Fruit fly (Drosophila melanogaster): Measurements from ENCODE around the gene Aladin.
A peak's percentile ranks its signal among the peaks of the same experiment; 100 is the strongest.

Aladin gene

DNA sequence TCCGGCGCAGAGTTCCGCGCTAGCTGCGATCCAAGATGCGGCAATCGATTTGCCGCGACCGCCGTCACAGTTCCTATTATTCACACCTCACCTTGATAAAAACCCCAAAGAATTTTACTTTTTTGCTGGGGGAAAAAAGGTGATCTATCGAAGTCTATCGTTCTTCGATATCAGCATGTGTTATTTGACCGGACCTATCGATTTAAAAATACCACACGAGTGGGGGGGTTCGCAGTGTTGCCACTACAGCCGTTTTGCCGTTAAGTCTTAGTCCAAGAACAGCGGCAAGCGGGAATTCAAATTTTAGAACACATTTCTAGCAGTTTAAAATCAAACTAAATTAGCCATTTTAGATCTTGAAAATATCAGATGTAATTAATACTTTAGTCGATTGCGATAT lies 41.0 kb upstream of the Aladin start, which contains the start of gene CG12121 (continued):
- TF ChIP-seq CG6689 (GFP tag; IDR thresholded peaks at IDR 0.05) (no peak), ash1 (GFP tag; optimal IDR thresholded peaks at IDR 0.05) (no peak), exex (tag; optimal IDR thresholded peaks at IDR 0.05) (no peak), CoRest (tag; optimal IDR thresholded peaks at IDR 0.05) (no peak), CG15514 (GFP tag; optimal IDR thresholded peaks at IDR 0.05) (peak; percentile 71), mam (GFP tag; optimal IDR thresholded peaks at IDR 0.05) (no peak), mirr (GFP tag; optimal IDR thresholded peaks at IDR 0.05) (no peak), scrt (GFP tag; optimal IDR thresholded peaks at IDR 0.05) (no peak), Sry-β (GFP tag; optimal IDR thresholded peaks at IDR 0.05) (peak; percentile 52), vvl (GFP tag; IDR thresholded peaks at IDR 0.05) (no peak), MTF-1 (GFP tag; optimal IDR thresholded peaks at IDR 0.05; ENCODE audit: borderline replicate concordance) (no peak), ttk (GFP tag; IDR thresholded peaks at IDR 0.05) (no peak), Hr78 (GFP tag; optimal IDR thresholded peaks at IDR 0.05) (no peak), row (GFP tag; IDR thresholded peaks at IDR 0.05) (0 out of 3 replicates have a peak, but pooled peaks have one; percentile 21), Xbp1 (GFP tag; optimal IDR thresholded peaks at IDR 0.05) (no peak), Max (GFP tag; optimal IDR thresholded peaks at IDR 0.05) (no peak), aop (GFP tag; IDR thresholded peaks at IDR 0.05) (no peak), knrl (GFP tag; IDR thresholded peaks at IDR 0.05; ENCODE audit: partially characterized antibody) (peak; percentile 52; the same call in 2 of the 3 replicates), Hr51 (GFP tag; optimal IDR thresholded peaks at IDR 0.05) (no peak), CG42726 (GFP tag; IDR thresholded peaks at IDR 0.05; ENCODE audit: partially characterized antibody) (0 out of 2 replicates have a peak, but pooled peaks have one; percentile 8), Nf-YB (GFP tag; optimal IDR thresholded peaks at IDR 0.05) (no peak), grn (GFP tag; optimal IDR thresholded peaks at IDR 0.05) (no peak), psq (GFP tag; optimal IDR thresholded peaks at IDR 0.05) (no peak), CG13296 (GFP tag; optimal IDR thresholded peaks at IDR 0.05) (no peak), Stat92E (GFP tag; optimal IDR thresholded peaks at IDR 0.05) (no peak), insv (GFP tag; optimal IDR thresholded peaks at IDR 0.05) (no peak), dm (GFP tag; optimal IDR thresholded peaks at IDR 0.05) (peak; percentile 11), nau (GFP tag; optimal IDR thresholded peaks at IDR 0.05) (no peak), z (GFP tag; IDR thresholded peaks at IDR 0.05) (no peak), gfzf (GFP tag; optimal IDR thresholded peaks at IDR 0.05) (peak; percentile 57), CG4820 (GFP tag; optimal IDR thresholded peaks at IDR 0.05) (no peak), CG34376 (GFP tag; optimal IDR thresholded peaks at IDR 0.05) (no peak), CG14667 (GFP tag; IDR thresholded peaks at IDR 0.05) (no peak), ems (GFP tag; optimal IDR thresholded peaks at IDR 0.05) (no peak), tin (GFP tag; optimal IDR thresholded peaks at IDR 0.05) (no peak), fd102C (GFP tag; optimal IDR thresholded peaks at IDR 0.05) (no peak), CG8359 (GFP tag; optimal IDR thresholded peaks at IDR 0.05; ENCODE audit: borderline replicate concordance) (no peak), CG4854 (GFP tag; optimal IDR thresholded peaks at IDR 0.05) (no peak), CG8924 (tag; optimal IDR thresholded peaks at IDR 0.05) (no peak), CG11560 (tag; IDR thresholded peaks at IDR 0.05) (no peak), CG17385 (GFP tag; optimal IDR thresholded peaks at IDR 0.05) (no peak), CG7963 (GFP tag; IDR thresholded peaks at IDR 0.05; ENCODE audit: partially characterized antibody) (peak; percentile 72), disco-r (GFP tag; optimal IDR thresholded peaks at IDR 0.05) (no peak), CG5245 (GFP tag; optimal IDR thresholded peaks at IDR 0.05) (no peak), Sox102F (GFP tag; optimal IDR thresholded peaks at IDR 0.05) (no peak), Six4 (GFP tag; optimal IDR thresholded peaks at IDR 0.05) (no peak), Pdp1 (GFP tag; optimal IDR thresholded peaks at IDR 0.05) (no peak), maf-S (GFP tag; optimal IDR thresholded peaks at IDR 0.05) (no peak), twi (tag; optimal IDR thresholded peaks at IDR 0.05) (no peak), br (optimal IDR thresholded peaks at IDR 0.05) (no peak)
